Worm (Caenorhabditis elegans): ENCODE measurements around the gene ZK1290.14.

ZK1290.14 gene

ce11 chrII:7598702-7599314 is 43.4 kb upstream of the ZK1290.14 start, which contains the start of gene pgam-5 (continued):
- TF ChIP-seq mxl-1 (tag; optimal IDR thresholded peaks at IDR 0.05) (no peak), attf-5 (GFP tag; optimal IDR thresholded peaks at IDR 0.05) (no peak), madf-3 (GFP tag; IDR thresholded peaks at IDR 0.05) (0 out of 2 replicates have a peak, but pooled peaks have one; percentile 12), Y79H2A.3 (GFP tag; conservative IDR thresholded peaks at IDR 0.05) (0 out of 2 replicates have a peak, but pooled peaks have one; percentile 23), snpc-1.3 (tag; optimal IDR thresholded peaks at IDR 0.05; ENCODE audit: insufficient read depth) (peak; percentile 29), let-607 (tag; optimal IDR thresholded peaks at IDR 0.05) (no peak), lsy-27 (tag; optimal IDR thresholded peaks at IDR 0.05; ENCODE audit: borderline replicate concordance, insufficient read depth) (no peak), lin-54 (GFP tag; optimal IDR thresholded peaks at IDR 0.05) (peak; percentile 72), tlf-1 (GFP tag; optimal IDR thresholded peaks at IDR 0.05) (no peak), rpc-1 (optimal IDR thresholded peaks at IDR 0.05) (no peak), rpc-1 (tag; optimal IDR thresholded peaks at IDR 0.05) (no peak), lin-35 (GFP tag; optimal IDR thresholded peaks at IDR 0.05) (no peak), efl-1 (GFP tag; optimal IDR thresholded peaks at IDR 0.05) (peak; percentile 81), aptf-2 (GFP tag; conservative IDR thresholded peaks at IDR 0.05) (0 out of 2 replicates have a peak, but pooled peaks have one; percentile 30), ztf-28 (GFP tag; IDR thresholded peaks at IDR 0.05) (no peak), snpc-3.4 (tag; optimal IDR thresholded peaks at IDR 0.05) (peak; percentile 64), hmg-1.2 (GFP tag; IDR thresholded peaks at IDR 0.05) (peak; percentile 37; the same call in 1 of the 2 replicates), ceh-91 (GFP tag; IDR thresholded peaks at IDR 0.05) (peak; percentile 71; the same call in 1 of the 2 replicates), sdz-38 (tag; optimal IDR thresholded peaks at IDR 0.05) (no peak), xnd-1 (tag; optimal IDR thresholded peaks at IDR 0.05) (peak; percentile 61), dpl-1 (GFP tag; optimal IDR thresholded peaks at IDR 0.05) (peak; percentile 51), nhr-120 (GFP tag; IDR thresholded peaks at IDR 0.05) (no peak), Y56A3A.18 (GFP tag; IDR thresholded peaks at IDR 0.05) (no peak), ztf-3 (GFP tag; optimal IDR thresholded peaks at IDR 0.05) (no peak), ceh-79 (tag; optimal IDR thresholded peaks at IDR 0.05) (no peak), mel-28 (tag; optimal IDR thresholded peaks at IDR 0.05; ENCODE audit: borderline replicate concordance) (no peak), madf-8 (GFP tag; conservative IDR thresholded peaks at IDR 0.05) (peak; percentile 80), egl-18 (GFP tag; IDR thresholded peaks at IDR 0.05) (no peak), lsl-1 (GFP tag; optimal IDR thresholded peaks at IDR 0.05) (peak; percentile 58), T26A5.8 (tag; optimal IDR thresholded peaks at IDR 0.05) (no peak), F33H1.4 (GFP tag; IDR thresholded peaks at IDR 0.05) (peak; percentile 49; the same call in 1 of the 2 replicates)

- TF ChIP-seq nhr-90 (tag; optimal IDR thresholded peaks at IDR 0.05) = no peak
- TF ChIP-seq tlf-1 (GFP tag; optimal IDR thresholded peaks at IDR 0.05) = no peak
- TF ChIP-seq F57A8.1 (GFP tag; optimal IDR thresholded peaks at IDR 0.05) = no peak
These were observed 39.4 kb upstream of the ZK1290.14 start, which contains the start of gene syd-1 for ce11 chrII:7594812-7595211. syd-1 (minus strand) TSS chrII:7594912.

ce11 chrII:7594262-7594661 is 38.9 kb upstream of the ZK1290.14 start:
- TF ChIP-seq Y53F4B.3 (GFP tag; IDR thresholded peaks at IDR 0.05) (no peak), ceh-58 (GFP tag; IDR thresholded peaks at IDR 0.05) (no peak), sea-2 (GFP tag; IDR thresholded peaks at IDR 0.05) (no peak), ztf-3 (GFP tag; optimal IDR thresholded peaks at IDR 0.05) (no peak), pbrm-1 (GFP tag; IDR thresholded peaks at IDR 0.05) (no peak), tbp1 (GFP tag; optimal IDR thresholded peaks at IDR 0.05) (no peak), madf-10 (tag; optimal IDR thresholded peaks at IDR 0.05) (no peak), hlh-12 (tag; optimal IDR thresholded peaks at IDR 0.05) (no peak), T07F8.4 (tag; optimal IDR thresholded peaks at IDR 0.05) (no peak)
